Worm (Caenorhabditis elegans) whole organism, L1 larva: Measurements from ENCODE around the gene tig-2.

ENCODE experiments used
- C04F5.9 ChIP-seq: sonication (generic microtip); optimal IDR thresholded peaks from 2 replicates; lab custom pipeline; 2016; ENCODE audit warnings: missing genetic modification characterization, missing compliant biosample characterization
- C16A3.4 ChIP-seq: fragments of 150-350 bp; optimal IDR thresholded peaks from 2 replicates; lab custom pipeline; 2014; ENCODE audit warnings: missing biosample characterization, missing genetic modification characterization
- alr-1 ChIP-seq: fragments of 200-800 bp; sonication (Bioruptor generic); optimal IDR thresholded peaks from 2 replicates; lab custom pipeline; 2018; ENCODE audit warnings: borderline replicate concordance, mild to moderate bottlenecking, missing genetic modification characterization, missing compliant biosample characterization
- aly-2 ChIP-seq: fragments of 150-350 bp; optimal IDR thresholded peaks from 2 replicates; lab custom pipeline; 2014; ENCODE audit warnings: missing biosample characterization, missing genetic modification characterization
- ama-1 ChIP-seq: fragments of 150-350 bp; optimal IDR thresholded peaks from 2 replicates; lab custom pipeline; 2014
- blmp-1 ChIP-seq: fragments of 150-350 bp; optimal IDR thresholded peaks from 2 replicates; lab custom pipeline; 2014; ENCODE audit warnings: missing biosample characterization, missing genetic modification characterization
- ceh-8 ChIP-seq: fragments of 200-800 bp; sonication (Bioruptor generic); optimal IDR thresholded peaks from 2 replicates; lab custom pipeline; 2018; ENCODE audit warnings: mild to moderate bottlenecking, missing genetic modification characterization, moderate library complexity, missing compliant biosample characterization
- ceh-82 ChIP-seq, 3 experiments: fragments of 150-350 bp in 1 of 3; sonication (generic microtip) in 2 of 3; optimal IDR thresholded peaks; 2 replicates each; lab custom pipeline; 2014 to 2017; ENCODE audit warnings: missing biosample characterization in 3 of 3, missing genetic modification characterization in 3 of 3
- ceh-90 ChIP-seq: sonication (generic microtip); optimal IDR thresholded peaks from 2 replicates; lab custom pipeline; 2016; ENCODE audit warnings: missing genetic modification characterization, missing compliant biosample characterization
- dpl-1 ChIP-seq, 3 experiments: fragments of 150-350 bp in 2 of 3; sonication (generic microtip) in 1 of 3; optimal IDR thresholded peaks; 2 replicates each; lab custom pipeline; 2014 to 2017; ENCODE audit warnings: missing biosample characterization in 3 of 3, missing genetic modification characterization in 3 of 3, missing genetic modification reagents in 3 of 3
- efl-1 ChIP-seq, 4 experiments: fragments of 150-350 bp; optimal IDR thresholded peaks in 3 of 4; peaks in 1 of 4; 1 replicate in 1 of 4; 2 replicates in 3 of 4; lab custom pipeline; 2014; ENCODE audit warnings: missing biosample characterization in 2 of 4, missing genetic modification characterization in 2 of 4, missing genetic modification reagents in 2 of 4
- efl-3 ChIP-seq: fragments of 200-800 bp; sonication (Bioruptor generic); optimal IDR thresholded peaks from 2 replicates; lab custom pipeline; 2018; ENCODE audit warnings: mild to moderate bottlenecking, missing genetic modification characterization, missing compliant biosample characterization
- egl-27 ChIP-seq, 2 experiments: fragments of 150-350 bp in 1 of 2; sonication (generic microtip); optimal IDR thresholded peaks; 3 replicates each; lab custom pipeline; 2017 to 2018; ENCODE audit warnings: missing biosample characterization in 2 of 2, missing genetic modification characterization in 2 of 2, missing genetic modification reagents in 2 of 2
- elt-2 ChIP-seq: sonication (generic microtip); optimal IDR thresholded peaks from 2 replicates; lab custom pipeline; 2016; ENCODE audit warnings: missing genetic modification characterization, mild to moderate bottlenecking, inconsistent platforms, missing compliant biosample characterization, missing genetic modification reagents
- elt-3 ChIP-seq, 6 experiments: fragments of 150-350 bp in 1 of 6; sonication (generic microtip); optimal IDR thresholded peaks; 2 replicates each; lab custom pipeline; 2017 to 2018; ENCODE audit warnings: missing biosample characterization in 6 of 6, missing genetic modification characterization in 6 of 6, inconsistent platforms in 1 of 6
- fkh-4 ChIP-seq: sonication (generic microtip); optimal IDR thresholded peaks from 2 replicates; lab custom pipeline; 2016; ENCODE audit warnings: missing compliant biosample characterization, missing genetic modification characterization, borderline replicate concordance
- fkh-8 ChIP-seq: sonication (generic microtip); optimal IDR thresholded peaks from 2 replicates; lab custom pipeline; 2016; ENCODE audit warnings: mild to moderate bottlenecking, missing genetic modification characterization, missing compliant biosample characterization
- grh-1 ChIP-seq: fragments of 200-800 bp; sonication (Bioruptor generic); IDR thresholded peaks from 2 replicates; pipeline ENCODE4 v1.3.6; 2022; ENCODE audit warnings: missing genetic modification reagents, missing genetic modification characterization, missing compliant biosample characterization
- hlh-17 ChIP-seq: fragments of 200-800 bp; sonication (Bioruptor generic); optimal IDR thresholded peaks from 2 replicates; lab custom pipeline; 2018; ENCODE audit warnings: missing genetic modification characterization, mild to moderate bottlenecking, missing compliant biosample characterization, moderate library complexity, borderline replicate concordance
- irx-1 ChIP-seq: sonication (generic microtip); optimal IDR thresholded peaks from 2 replicates; lab custom pipeline; 2016; ENCODE audit warnings: missing genetic modification characterization, missing compliant biosample characterization
- lin-13 ChIP-seq: fragments of 150-350 bp; optimal IDR thresholded peaks from 2 replicates; lab custom pipeline; 2014; ENCODE audit warnings: missing biosample characterization, missing genetic modification reagents, missing genetic modification characterization
- lin-14 ChIP-seq: fragments of 200-800 bp; sonication (Bioruptor generic); optimal IDR thresholded peaks from 2 replicates; lab custom pipeline; 2018; ENCODE audit warnings: mild to moderate bottlenecking, missing genetic modification characterization, moderate library complexity, missing compliant biosample characterization
- lin-15B ChIP-seq: fragments of 150-350 bp; sonication (generic microtip); optimal IDR thresholded peaks from 3 replicates; lab custom pipeline; 2014; ENCODE audit warnings: missing biosample characterization, missing genetic modification characterization
- lin-35 ChIP-seq, 2 experiments: fragments of 150-350 bp; optimal IDR thresholded peaks; 2 replicates each; lab custom pipeline; 2014; ENCODE audit warnings: missing biosample characterization in 2 of 2, missing genetic modification characterization in 2 of 2, missing genetic modification reagents in 2 of 2
- lin-39 ChIP-seq: fragments of 150-350 bp; optimal IDR thresholded peaks from 2 replicates; lab custom pipeline; 2014; ENCODE audit warnings: missing biosample characterization, missing genetic modification reagents, missing genetic modification characterization
- lir-3 ChIP-seq: sonication (generic microtip); optimal IDR thresholded peaks from 2 replicates; lab custom pipeline; 2016; ENCODE audit warnings: mild to moderate bottlenecking, missing genetic modification characterization, moderate library complexity, missing compliant biosample characterization; ENCODE audit not compliant: poor library complexity
- lsy-2 ChIP-seq, 2 experiments: fragments of 150-350 bp; optimal IDR thresholded peaks; 2 replicates each; lab custom pipeline; 2014; ENCODE audit warnings: missing biosample characterization in 2 of 2, missing genetic modification characterization in 2 of 2
- mdl-1 ChIP-seq, 2 experiments: fragments of 150-350 bp; optimal IDR thresholded peaks; 2 replicates each; lab custom pipeline; 2014 to 2017; ENCODE audit warnings: missing biosample characterization in 2 of 2, missing genetic modification characterization in 2 of 2, inconsistent platforms in 1 of 2
- mef-2 ChIP-seq: fragments of 150-350 bp; optimal IDR thresholded peaks from 2 replicates; lab custom pipeline; 2014; ENCODE audit warnings: missing biosample characterization, missing genetic modification characterization
- mep-1 ChIP-seq: fragments of 150-350 bp; optimal IDR thresholded peaks from 2 replicates; lab custom pipeline; 2014; ENCODE audit warnings: missing biosample characterization, missing genetic modification characterization
- nhr-11 ChIP-seq: fragments of 150-350 bp; optimal IDR thresholded peaks from 2 replicates; lab custom pipeline; 2014; ENCODE audit warnings: missing biosample characterization, missing genetic modification characterization
- nhr-12 ChIP-seq: sonication (generic microtip); optimal IDR thresholded peaks from 2 replicates; lab custom pipeline; 2017; ENCODE audit warnings: missing biosample characterization, missing genetic modification characterization
- nhr-19 ChIP-seq: fragments of 200-800 bp; sonication (Bioruptor generic); conservative IDR thresholded peaks from 2 replicates; pipeline ENCODE4 v1.3.6; 2022; ENCODE audit warnings: missing genetic modification characterization, missing compliant biosample characterization
- nhr-20 ChIP-seq: sonication (generic microtip); optimal IDR thresholded peaks from 2 replicates; lab custom pipeline; 2016; ENCODE audit warnings: mild to moderate bottlenecking, missing genetic modification characterization, missing compliant biosample characterization
- nhr-28 ChIP-seq: fragments of 150-350 bp; optimal IDR thresholded peaks from 2 replicates; lab custom pipeline; 2014; ENCODE audit warnings: missing biosample characterization, missing genetic modification characterization
- nhr-47 ChIP-seq: sonication (generic microtip); optimal IDR thresholded peaks from 2 replicates; lab custom pipeline; 2016; ENCODE audit warnings: mild to moderate bottlenecking, missing genetic modification characterization, moderate library complexity, missing compliant biosample characterization
- nhr-71 ChIP-seq: sonication (generic microtip); optimal IDR thresholded peaks from 2 replicates; lab custom pipeline; 2016; ENCODE audit warnings: mild to moderate bottlenecking, missing genetic modification characterization, moderate library complexity, missing compliant biosample characterization
- nhr-76 ChIP-seq: sonication (generic microtip); optimal IDR thresholded peaks from 2 replicates; lab custom pipeline; 2017; ENCODE audit warnings: missing biosample characterization, missing genetic modification characterization
- nhr-77 ChIP-seq: fragments of 150-350 bp; optimal IDR thresholded peaks from 2 replicates; lab custom pipeline; 2014; ENCODE audit warnings: missing biosample characterization, missing genetic modification characterization
- nhr-84 ChIP-seq: sonication (generic microtip); optimal IDR thresholded peaks from 2 replicates; lab custom pipeline; 2017; ENCODE audit warnings: missing biosample characterization, missing genetic modification characterization
- nhr-85 ChIP-seq: sonication (generic microtip); peaks from one replicate; lab custom pipeline; 2016; ENCODE audit warnings: missing genetic modification characterization, inconsistent platforms, missing compliant biosample characterization
- nhr-90 ChIP-seq: sonication (generic microtip); optimal IDR thresholded peaks from 2 replicates; lab custom pipeline; 2016; ENCODE audit warnings: mild to moderate bottlenecking, missing genetic modification characterization, missing compliant biosample characterization; ENCODE audit not compliant: poor library complexity
- rnt-1 ChIP-seq: sonication (generic microtip); optimal IDR thresholded peaks from 2 replicates; lab custom pipeline; 2016; ENCODE audit warnings: mild to moderate bottlenecking, missing genetic modification characterization, moderate library complexity, missing compliant biosample characterization
- snpc-4 ChIP-seq: fragments of 150-350 bp; optimal IDR thresholded peaks from 2 replicates; lab custom pipeline; 2014; ENCODE audit warnings: missing biosample characterization, missing genetic modification characterization
- snu-23 ChIP-seq: sonication (generic microtip); optimal IDR thresholded peaks from 2 replicates; lab custom pipeline; 2016; ENCODE audit warnings: missing genetic modification characterization, missing compliant biosample characterization
- sox-4 ChIP-seq: sonication (generic microtip); optimal IDR thresholded peaks from 2 replicates; lab custom pipeline; 2016; ENCODE audit warnings: missing genetic modification characterization, missing compliant biosample characterization
- swsn-7 ChIP-seq: sonication (generic microtip); optimal IDR thresholded peaks from 2 replicates; lab custom pipeline; 2016; ENCODE audit warnings: missing genetic modification characterization, missing compliant biosample characterization
- tlp-1 ChIP-seq: fragments of 150-350 bp; optimal IDR thresholded peaks from 2 replicates; lab custom pipeline; 2014; ENCODE audit warnings: missing biosample characterization, missing genetic modification characterization
- unc-130 ChIP-seq: fragments of 150-350 bp; optimal IDR thresholded peaks from 2 replicates; lab custom pipeline; 2017; ENCODE audit warnings: missing biosample characterization, missing genetic modification characterization, inconsistent platforms
- unc-86 ChIP-seq: sonication (generic microtip); optimal IDR thresholded peaks from 2 replicates; lab custom pipeline; 2016; ENCODE audit warnings: missing genetic modification characterization, missing compliant biosample characterization
- xbp-1 ChIP-seq: sonication (generic microtip); optimal IDR thresholded peaks from 2 replicates; lab custom pipeline; 2016; ENCODE audit warnings: missing genetic modification characterization, missing compliant biosample characterization
- zip-4 ChIP-seq: fragments of 200-800 bp; sonication (Bioruptor generic); optimal IDR thresholded peaks from 2 replicates; lab custom pipeline; 2018; ENCODE audit warnings: mild to moderate bottlenecking, missing genetic modification characterization, moderate library complexity, missing compliant biosample characterization
- ztf-11 ChIP-seq, 2 experiments: sonication (generic microtip); optimal IDR thresholded peaks; 2 replicates each; lab custom pipeline; 2016 to 2017; ENCODE audit warnings: missing genetic modification characterization in 2 of 2, missing biosample characterization in 1 of 2, missing compliant biosample characterization in 1 of 2

Gene tig-2

ce11 chrV:4742190-4742589 is 12.2 kb upstream of the tig-2 start, which contains the start of gene ugt-61:
TSS of gene ugt-61 (plus strand) at chrV:4742422.
- TF ChIP-seq lin-35 (GFP tag; optimal IDR thresholded peaks at IDR 0.05; lab: Kevin White, UChicago) (peak in 1 of 2 experiments; percentile 15), nhr-11 (tag; lab: Kevin White, UChicago) (no peak), blmp-1 (peak; percentile 33), xbp-1 (tag; lab: Kevin White, UChicago) (no peak), nhr-77 (tag; lab: Kevin White, UChicago) (peak; percentile 29), lin-13 (no peak), lin-14 (peak; percentile 73), lsy-2 (tag; optimal IDR thresholded peaks at IDR 0.05; lab: Kevin White, UChicago) (no peak), mep-1 (tag; lab: Kevin White, UChicago) (peak; percentile 13), efl-3 (GFP tag; lab: Kevin White, UChicago) (no peak), nhr-84 (tag; lab: Kevin White, UChicago) (no peak), unc-130 (no peak), elt-3 (tag; optimal IDR thresholded peaks at IDR 0.05; lab: Kevin White, UChicago) (peak in 1 of 6 experiments; percentile 9), nhr-90 (tag; lab: Kevin White, UChicago) (peak; percentile 21), lin-39 (tag; lab: Kevin White, UChicago) (no peak), dpl-1 (GFP tag; optimal IDR thresholded peaks at IDR 0.05; lab: Kevin White, UChicago) (peak in 1 of 3 experiments; percentile 2), fkh-4 (tag; lab: Kevin White, UChicago) (no peak), swsn-7 (no peak), nhr-71 (no peak), elt-2 (tag; lab: Kevin White, UChicago) (no peak), hlh-17 (GFP tag; lab: Kevin White, UChicago) (no peak), lin-15B (tag; lab: Kevin White, UChicago) (no peak), rnt-1 (tag; lab: Kevin White, UChicago) (peak; percentile 22), nhr-20 (peak; percentile 61), snu-23 (GFP tag; lab: Kevin White, UChicago) (peak; percentile 41), ztf-11 (tag; optimal IDR thresholded peaks at IDR 0.05; lab: Kevin White, UChicago) (no peak), nhr-12 (no peak), tlp-1 (no peak), egl-27 (tag; optimal IDR thresholded peaks at IDR 0.05; lab: Kevin White, UChicago) (no peak), mef-2 (no peak), fkh-8 (no peak), C16A3.4 (tag; lab: Kevin White, UChicago) (no peak), ama-1 (lab: Kevin White, UChicago) (no peak), nhr-76 (no peak), irx-1 (tag; lab: Kevin White, UChicago) (no peak), nhr-28 (tag; lab: Kevin White, UChicago) (no peak), ceh-90 (tag; lab: Kevin White, UChicago) (no peak), nhr-47 (no peak), nhr-19 (GFP tag; lab: Robert Waterston, UW) (no peak), grh-1 (GFP tag; lab: Robert Waterston, UW) (no peak), ceh-82 (tag; optimal IDR thresholded peaks at IDR 0.05; lab: Kevin White, UChicago) (no peak), ceh-8 (GFP tag; lab: Kevin White, UChicago) (no peak), alr-1 (no peak), snpc-4 (tag; lab: Kevin White, UChicago) (no peak), mdl-1 (tag; optimal IDR thresholded peaks at IDR 0.05; lab: Kevin White, UChicago) (no peak), efl-1 (optimal IDR thresholded peaks at IDR 0.05; lab: Kevin White, UChicago) (peak in 1 of 2 experiments; percentile 10), efl-1 (GFP tag; optimal IDR thresholded peaks at IDR 0.05 in 1 of 2; lab: Kevin White, UChicago) (peak in 1 of 2 experiments; percentile 93), aly-2 (tag; lab: Kevin White, UChicago) (no peak), zip-4 (GFP tag; lab: Kevin White, UChicago) (no peak), lir-3 (tag; lab: Kevin White, UChicago) (no peak), sox-4 (no peak), C04F5.9 (tag; lab: Kevin White, UChicago) (no peak), nhr-85 (tag; lab: Kevin White, UChicago) (peak; percentile 81), unc-86 (no peak)
